Worm (Caenorhabditis elegans) whole organism, late embryonic: Measurements from ENCODE around the gene his-2.

Source experiments
- C38D4.7 ChIP-seq: fragments of 200-800 bp; sonication (Bioruptor generic); optimal IDR thresholded peaks from 2 replicates; lab custom pipeline; 2018; ENCODE audit warnings: mild to moderate bottlenecking, missing genetic modification characterization, moderate library complexity, missing compliant biosample characterization
- K09A11.1 ChIP-seq: sonication (generic microtip); optimal IDR thresholded peaks from 2 replicates; lab custom pipeline; 2017; ENCODE audit warnings: antibody characterized with exemption, mild to moderate bottlenecking, missing genetic modification characterization, missing compliant biosample characterization; ENCODE audit not compliant: insufficient read depth
- T23F11.4 ChIP-seq: fragments of 200-800 bp; sonication (Bioruptor generic); optimal IDR thresholded peaks from 2 replicates; lab custom pipeline; 2018; ENCODE audit warnings: mild to moderate bottlenecking, missing genetic modification characterization, missing compliant biosample characterization
- ahr-1 ChIP-seq: sonication (generic microtip); optimal IDR thresholded peaks from 2 replicates; lab custom pipeline; 2016; ENCODE audit warnings: missing genetic modification characterization, missing compliant biosample characterization
- ceh-19 ChIP-seq: fragments of 200-800 bp; sonication (Bioruptor generic); optimal IDR thresholded peaks from 2 replicates; lab custom pipeline; 2018; ENCODE audit warnings: mild to moderate bottlenecking, missing genetic modification characterization, missing compliant biosample characterization
- ceh-2 ChIP-seq: sonication (generic microtip); optimal IDR thresholded peaks from 2 replicates; lab custom pipeline; 2016; ENCODE audit warnings: missing genotype, missing genetic modification characterization, missing compliant biosample characterization
- ceh-22 ChIP-seq: sonication (generic microtip); optimal IDR thresholded peaks from 2 replicates; lab custom pipeline; 2017; ENCODE audit warnings: missing biosample characterization, missing genetic modification characterization
- ceh-30 ChIP-seq: fragments of 150-350 bp; optimal IDR thresholded peaks from 2 replicates; lab custom pipeline; 2014; ENCODE audit warnings: missing biosample characterization, missing genetic modification characterization
- ceh-34 ChIP-seq: sonication (generic microtip); optimal IDR thresholded peaks from 2 replicates; lab custom pipeline; 2016; ENCODE audit warnings: mild to moderate bottlenecking, missing genetic modification characterization, missing compliant biosample characterization
- ceh-45 ChIP-seq: fragments of 200-800 bp; sonication (Bioruptor generic); IDR thresholded peaks from 2 replicates; pipeline ENCODE4 v1.3.6; 2022; ENCODE audit warnings: missing genetic modification reagents, missing genetic modification characterization, missing compliant biosample characterization
- ceh-6 ChIP-seq: fragments of 200-800 bp; sonication (Bioruptor generic); optimal IDR thresholded peaks from 2 replicates; lab custom pipeline; 2018; ENCODE audit warnings: mild to moderate bottlenecking, missing genetic modification characterization, missing compliant biosample characterization
- dmd-4 ChIP-seq: sonication (generic microtip); optimal IDR thresholded peaks from 2 replicates; lab custom pipeline; 2016; ENCODE audit warnings: borderline replicate concordance, missing genetic modification characterization, missing compliant biosample characterization
- dve-1 ChIP-seq: sonication (generic microtip); optimal IDR thresholded peaks from 2 replicates; lab custom pipeline; 2017; ENCODE audit warnings: antibody characterized with exemption, mild to moderate bottlenecking, missing genetic modification characterization, missing compliant biosample characterization
- elt-2 ChIP-seq: sonication (generic microtip); optimal IDR thresholded peaks from 2 replicates; lab custom pipeline; 2016; ENCODE audit warnings: missing genetic modification reagents, missing genetic modification characterization, missing compliant biosample characterization
- elt-4 ChIP-seq: sonication (generic microtip); optimal IDR thresholded peaks from 2 replicates; lab custom pipeline; 2016; ENCODE audit warnings: missing genetic modification characterization, missing compliant biosample characterization
- ets-4 ChIP-seq: sonication (generic microtip); optimal IDR thresholded peaks from 2 replicates; lab custom pipeline; 2016; ENCODE audit warnings: missing genetic modification characterization, missing compliant biosample characterization
- eyg-1 ChIP-seq: sonication (generic microtip); optimal IDR thresholded peaks from 2 replicates; lab custom pipeline; 2016; ENCODE audit warnings: missing genotype, missing genetic modification characterization, missing compliant biosample characterization
- fax-1 ChIP-seq: sonication (generic microtip); optimal IDR thresholded peaks from 2 replicates; lab custom pipeline; 2016; ENCODE audit warnings: missing genotype, missing genetic modification characterization, missing compliant biosample characterization
- fkh-6 ChIP-seq: sonication (generic microtip); optimal IDR thresholded peaks from 2 replicates; lab custom pipeline; 2016; ENCODE audit warnings: missing genetic modification characterization, missing compliant biosample characterization
- gmeb-2 ChIP-seq: sonication (generic microtip); optimal IDR thresholded peaks from 2 replicates; lab custom pipeline; 2016; ENCODE audit warnings: missing genetic modification characterization, inconsistent platforms, missing compliant biosample characterization
- hlh-6 ChIP-seq: sonication (generic microtip); optimal IDR thresholded peaks from 2 replicates; lab custom pipeline; 2016; ENCODE audit warnings: missing genotype, missing genetic modification characterization, missing compliant biosample characterization
- lim-6 ChIP-seq: sonication (generic microtip); optimal IDR thresholded peaks from 2 replicates; lab custom pipeline; 2016; ENCODE audit warnings: missing genetic modification characterization, missing compliant biosample characterization
- madf-2 ChIP-seq: sonication (generic microtip); optimal IDR thresholded peaks from 2 replicates; lab custom pipeline; 2017; ENCODE audit warnings: missing genetic modification characterization, missing compliant biosample characterization
- nhr-232 ChIP-seq: sonication (generic microtip); optimal IDR thresholded peaks from 2 replicates; lab custom pipeline; 2016; ENCODE audit warnings: missing genetic modification characterization, missing compliant biosample characterization
- npax-4 ChIP-seq: sonication (generic microtip); optimal IDR thresholded peaks from 2 replicates; lab custom pipeline; 2016; ENCODE audit warnings: missing genetic modification characterization, missing compliant biosample characterization
- pag-3 ChIP-seq: sonication (generic microtip); optimal IDR thresholded peaks from 2 replicates; lab custom pipeline; 2016; ENCODE audit warnings: missing compliant biosample characterization, missing genetic modification characterization, borderline replicate concordance
- pat-9 ChIP-seq: fragments of 200-800 bp; sonication (Bioruptor generic); optimal IDR thresholded peaks from 2 replicates; lab custom pipeline; 2018; ENCODE audit warnings: mild to moderate bottlenecking, missing genetic modification characterization, moderate library complexity, missing compliant biosample characterization
- sdc-2 ChIP-seq: sonication (generic microtip); optimal IDR thresholded peaks from 2 replicates; lab custom pipeline; 2016; ENCODE audit warnings: missing genotype, missing genetic modification characterization, missing compliant biosample characterization
- sox-2 ChIP-seq: fragments of 200-800 bp; sonication (Bioruptor generic); IDR thresholded peaks from 2 replicates; pipeline ENCODE4 v1.3.6; 2022; ENCODE audit warnings: missing genetic modification reagents, missing genetic modification characterization, missing compliant biosample characterization
- syd-9 ChIP-seq: sonication (generic microtip); optimal IDR thresholded peaks from 2 replicates; lab custom pipeline; 2016; ENCODE audit warnings: mild to moderate bottlenecking, missing genetic modification characterization, moderate library complexity, missing compliant biosample characterization
- unc-55 ChIP-seq: sonication (generic microtip); optimal IDR thresholded peaks from 2 replicates; lab custom pipeline; 2017; ENCODE audit warnings: missing biosample characterization, missing genetic modification reagents, missing genetic modification characterization
- unc-86 ChIP-seq: sonication (generic microtip); optimal IDR thresholded peaks from 2 replicates; lab custom pipeline; 2016; ENCODE audit warnings: missing genetic modification characterization, missing compliant biosample characterization
- zip-5 ChIP-seq: sonication (generic microtip); optimal IDR thresholded peaks from 2 replicates; lab custom pipeline; 2016; ENCODE audit warnings: missing genetic modification characterization, missing compliant biosample characterization

Gene his-2

DNA sequence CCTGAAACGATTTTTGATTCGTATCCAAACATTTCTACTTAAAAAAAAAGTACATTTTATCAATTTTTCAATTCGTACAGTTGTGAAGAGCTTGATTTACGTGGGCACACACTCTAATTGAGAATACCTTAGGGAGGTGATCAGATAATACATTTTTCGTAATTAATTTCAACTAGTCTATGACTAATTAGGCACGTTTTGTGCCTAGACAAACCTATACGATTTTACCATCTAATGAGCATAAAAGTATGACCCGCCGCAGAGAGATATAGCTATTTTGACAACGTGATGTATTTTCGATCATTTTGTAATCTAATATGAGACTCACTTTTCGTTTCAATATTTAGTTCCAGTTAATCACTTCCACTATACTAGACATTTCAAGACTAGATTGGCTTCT is 25.1 kb downstream of the his-2 start:
- no peak for TF ChIP-seq npax-4 (tag; lab: Kevin White, UChicago)
- no peak for TF ChIP-seq unc-55 (GFP tag; lab: Kevin White, UChicago)
- no peak for TF ChIP-seq pag-3 (tag; lab: Kevin White, UChicago)
- no peak for TF ChIP-seq ceh-6
- no peak for TF ChIP-seq ets-4 (tag; lab: Kevin White, UChicago)
- no peak for TF ChIP-seq lim-6 (tag; lab: Kevin White, UChicago)
- no peak for TF ChIP-seq dmd-4 (tag; lab: Kevin White, UChicago)
- no peak for TF ChIP-seq ceh-2

DNA sequence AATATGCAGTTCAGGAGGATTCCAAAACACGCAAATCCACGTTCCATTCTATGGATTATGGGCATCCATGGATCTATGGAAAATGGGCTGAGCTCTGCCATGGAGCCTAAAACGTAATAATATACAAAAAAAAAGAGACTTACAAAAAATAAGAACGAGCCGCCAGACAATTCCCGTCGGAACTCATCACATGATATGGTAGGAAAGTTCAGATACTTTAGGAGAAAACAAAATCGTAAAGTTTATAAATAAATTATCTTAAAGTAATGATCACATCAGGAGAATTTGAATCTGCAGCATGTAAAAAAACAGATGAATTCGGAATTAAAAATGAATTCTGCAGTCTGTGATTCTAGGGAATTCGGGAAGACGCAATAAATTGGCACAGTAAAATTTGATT is 26.4 kb downstream of the his-2 start, which contains the start of gene str-232:
str-232 (minus strand) TSS at position 101 of the 400 bp plus-strand sequence.
- no peak for TF ChIP-seq madf-2
- no peak for TF ChIP-seq dve-1 (tag; lab: Kevin White, UChicago)
- no peak for TF ChIP-seq ceh-19
- no peak for TF ChIP-seq fax-1 (tag; lab: Kevin White, UChicago)
- no peak for TF ChIP-seq zip-5 (tag; lab: Kevin White, UChicago)
- TF ChIP-seq elt-2 (tag; lab: Kevin White, UChicago), result no peak
- no peak for TF ChIP-seq ceh-34 (tag; lab: Kevin White, UChicago)
- no peak for TF ChIP-seq unc-86 (tag; lab: Kevin White, UChicago)
- no peak for TF ChIP-seq ceh-45
- no peak for TF ChIP-seq sox-2 (GFP tag; lab: Robert Waterston, UW)
- no peak for TF ChIP-seq fkh-6 (tag; lab: Kevin White, UChicago)
- TF ChIP-seq nhr-232 (tag; lab: Kevin White, UChicago), result no peak
- no peak for TF ChIP-seq pag-3 (tag; lab: Kevin White, UChicago)
- no peak for TF ChIP-seq sdc-2 (tag; lab: Kevin White, UChicago)
- no peak for TF ChIP-seq K09A11.1 (tag; lab: Kevin White, UChicago)
- no peak for TF ChIP-seq T23F11.4 (GFP tag; lab: Kevin White, UChicago)
- TF ChIP-seq hlh-6 (tag; lab: Kevin White, UChicago), result no peak
- no peak for TF ChIP-seq lim-6 (tag; lab: Kevin White, UChicago)
- TF ChIP-seq pat-9 (tag; lab: Kevin White, UChicago), result no peak
- TF ChIP-seq, all 69 proteins: peak for 0

DNA sequence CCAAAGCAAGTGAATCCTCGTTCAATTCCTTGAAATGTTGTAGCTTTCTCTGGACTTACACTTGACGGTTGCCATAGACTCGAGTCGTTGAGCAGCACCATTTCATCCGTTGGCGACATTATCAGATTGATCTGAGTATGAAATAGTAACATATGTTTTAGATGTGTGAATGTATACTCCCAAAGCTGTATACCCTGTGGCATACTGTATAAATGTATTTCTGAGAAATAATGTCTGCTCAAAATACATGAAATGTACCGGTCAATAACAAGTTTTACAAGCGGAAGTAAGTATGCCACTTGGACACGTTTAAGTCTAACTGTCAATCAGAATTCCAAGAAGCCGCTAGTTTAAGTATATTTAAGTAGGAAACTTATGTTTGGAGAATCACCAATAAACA is 32.5 kb downstream of the his-2 start, which contains the start of gene str-233:
str-233 (minus strand) TSS at position 101 of the 400 bp plus-strand sequence.
- TF ChIP-seq ceh-22 (tag; lab: Kevin White, UChicago), result no peak

DNA sequence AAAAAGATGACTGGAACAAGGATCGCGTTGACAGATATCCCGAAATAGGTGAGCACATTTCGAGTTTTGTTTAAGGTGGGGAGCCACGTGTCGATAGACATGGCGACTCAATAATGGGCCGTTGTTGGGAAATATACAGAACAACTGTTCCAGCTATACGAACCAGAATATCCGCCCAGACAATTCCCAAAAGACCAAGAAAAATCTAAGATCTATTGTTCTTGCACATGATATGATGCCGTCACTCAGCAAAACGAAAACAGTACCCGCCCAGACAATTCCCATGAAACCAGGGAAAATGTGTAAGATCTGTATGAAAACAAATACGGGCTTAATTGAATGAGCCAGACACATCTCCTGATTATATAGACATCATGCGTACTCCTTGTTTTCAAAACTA is 34.6 kb downstream of the his-2 start, which contains the start of gene str-231:
str-231 (minus strand) TSS at position 101 of the 400 bp plus-strand sequence.
- TF ChIP-seq ceh-30, result no peak

DNA sequence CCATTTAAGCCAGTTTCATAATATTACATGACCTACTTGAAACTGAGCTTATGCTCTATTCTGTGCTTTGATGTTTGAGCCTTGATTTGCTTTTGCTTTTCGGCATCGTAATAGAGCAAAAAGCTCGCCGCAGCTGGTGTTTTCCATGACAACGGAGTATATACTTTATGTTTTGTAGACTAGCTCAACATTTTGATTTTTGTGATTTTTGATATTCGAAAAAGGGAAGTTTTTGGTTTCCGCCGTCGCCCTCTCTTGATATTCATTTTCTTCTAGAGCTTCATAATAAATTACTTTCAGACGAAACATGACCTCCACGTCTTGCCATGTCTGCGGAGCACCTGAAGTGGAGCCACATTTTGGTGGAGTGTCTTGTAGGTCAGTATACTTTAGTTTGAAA is 39.8 kb downstream of the his-2 start, which contains the start of gene nhr-63:
nhr-63 (plus strand) TSS at position 301 of the 400 bp plus-strand sequence.
- no peak for TF ChIP-seq ahr-1 (tag; lab: Kevin White, UChicago)
- TF ChIP-seq ceh-6, result no peak
- TF ChIP-seq eyg-1 (tag; lab: Kevin White, UChicago), result no peak
- TF ChIP-seq unc-86 (tag; lab: Kevin White, UChicago), result no peak
- TF ChIP-seq elt-4, result no peak
- TF ChIP-seq syd-9 (tag; lab: Kevin White, UChicago), result no peak
- no peak for TF ChIP-seq C38D4.7
- TF ChIP-seq gmeb-2 (tag; lab: Kevin White, UChicago), result no peak
- no peak for TF ChIP-seq ceh-22 (tag; lab: Kevin White, UChicago)
